Fruit fly (Drosophila melanogaster): ENCODE measurements around the gene Fdx1.

DNA sequence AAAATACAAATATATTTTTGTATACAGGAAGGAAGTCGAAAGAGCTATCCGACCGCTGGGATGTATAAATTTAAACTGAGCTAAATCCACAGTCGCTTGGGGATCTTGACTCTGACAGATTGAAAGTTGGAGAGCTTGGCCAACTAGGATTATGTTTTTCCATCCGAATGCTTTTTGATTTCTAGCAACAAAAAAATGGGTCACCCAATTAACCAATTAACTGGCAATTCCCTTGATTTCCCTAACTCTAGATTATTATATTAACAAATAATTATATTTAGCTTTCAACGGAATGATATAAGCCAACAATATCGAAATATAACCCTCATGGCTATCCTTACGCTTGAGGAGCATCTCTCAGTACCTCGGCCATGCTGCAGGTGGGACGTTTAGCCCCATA lies 46.2 kb upstream of the Fdx1 start, which contains the start of gene CG3982:
- TF ChIP-seq CG34406 (GFP tag; optimal IDR thresholded peaks at IDR 0.05) = no peak
- TF ChIP-seq Eip75B (GFP tag; optimal IDR thresholded peaks at IDR 0.05) = no peak
- no peak for TF ChIP-seq CG3032 (tag; optimal IDR thresholded peaks at IDR 0.05)
- no peak for TF ChIP-seq Eip93F (GFP tag; optimal IDR thresholded peaks at IDR 0.05)
- TF ChIP-seq CG1621 (tag; optimal IDR thresholded peaks at IDR 0.05) = no peak
- no peak for TF ChIP-seq Met (GFP tag; optimal IDR thresholded peaks at IDR 0.05)

All from whole organism, prepupa.